Worm (Caenorhabditis elegans): ENCODE data around the gene ZK593.3.

DNA sequence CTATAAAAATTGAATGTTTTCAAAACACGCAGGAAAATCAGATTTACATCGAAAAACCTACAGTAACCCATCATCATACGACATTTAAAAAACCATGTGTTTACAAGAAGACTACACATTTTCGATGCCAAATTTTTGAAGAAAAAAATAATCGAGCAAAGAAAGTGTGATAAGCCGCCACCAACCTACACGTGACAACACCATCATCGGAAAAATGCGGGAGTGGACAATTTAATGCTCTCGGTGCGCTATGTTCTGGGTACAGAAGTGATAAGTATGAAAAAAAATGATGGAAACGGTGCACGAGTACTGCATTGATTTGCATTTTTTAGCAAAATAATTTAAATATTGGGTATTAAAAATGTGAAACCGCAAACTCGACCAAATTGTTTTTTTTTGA, 49.2 kb downstream of the ZK593.3 start:
- TF ChIP-seq lsy-12 (tag; optimal IDR thresholded peaks at IDR 0.05) (no peak), R02D3.7 (tag; optimal IDR thresholded peaks at IDR 0.05) (no peak), nhr-77 (tag; optimal IDR thresholded peaks at IDR 0.05) (no peak), pha-4 (tag; optimal IDR thresholded peaks at IDR 0.05) (peak; percentile 24), ceh-82 (tag; optimal IDR thresholded peaks at IDR 0.05) (no peak), nhr-76 (tag; optimal IDR thresholded peaks at IDR 0.05) (no peak), jun-1 (tag; optimal IDR thresholded peaks at IDR 0.05) (no peak)
